Fruit fly (Drosophila melanogaster): ENCODE results near the gene CG18273.

Gene CG18273

DNA sequence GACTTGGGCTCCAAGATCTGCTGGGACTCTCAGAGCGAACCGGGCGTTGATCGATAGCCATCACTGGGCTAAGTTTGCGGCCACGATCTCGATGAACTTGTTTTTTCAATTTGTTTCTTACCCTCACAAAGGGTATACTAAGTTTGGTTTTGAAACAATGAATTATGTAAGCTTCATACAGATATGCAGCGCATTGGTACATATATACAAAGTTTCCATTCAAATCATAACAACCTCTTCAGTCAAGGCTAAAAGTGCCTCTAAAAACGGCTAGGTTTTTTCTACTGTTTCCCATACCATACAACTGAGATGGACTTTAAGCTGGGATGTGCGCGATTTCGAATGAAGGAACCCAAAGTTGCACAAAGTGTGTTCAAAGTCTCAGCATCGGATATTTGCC lies 46.1 kb downstream of the CG18273 start:
- no peak for TF ChIP-seq Hr96 (GFP tag; optimal IDR thresholded peaks at IDR 0.05)
- no peak for TF ChIP-seq CG1620 (GFP tag; optimal IDR thresholded peaks at IDR 0.05)
- no peak for TF ChIP-seq CG7101 (tag; optimal IDR thresholded peaks at IDR 0.05)
- no peak for TF ChIP-seq CG14711 (tag; optimal IDR thresholded peaks at IDR 0.05)

dm6 chrX:437404-437803 lies 50.0 kb downstream of the CG18273 start, which contains the start of gene Pgcl:
Gene Pgcl, minus strand, starts transcription at chrX:437448.
- TF ChIP-seq cnc (optimal IDR thresholded peaks at IDR 0.05), result no peak
